Worm (Caenorhabditis elegans): ENCODE results near the gene R04B3.1.

ce11 chrX:2426932-2427331 is 44.3 kb downstream of the R04B3.1 start:
- no peak for TF ChIP-seq madf-2 (tag; optimal IDR thresholded peaks at IDR 0.05)
- no peak for TF ChIP-seq C38D4.7 (GFP tag; optimal IDR thresholded peaks at IDR 0.05)
- no peak for TF ChIP-seq zip-5 (tag; optimal IDR thresholded peaks at IDR 0.05)
- peak; percentile 68 for TF ChIP-seq unc-55 (GFP tag; optimal IDR thresholded peaks at IDR 0.05)
- TF ChIP-seq unc-42 (tag; optimal IDR thresholded peaks at IDR 0.05) = no peak
- no peak for TF ChIP-seq gmeb-2 (tag; optimal IDR thresholded peaks at IDR 0.05)
- TF ChIP-seq hlh-6 (tag; optimal IDR thresholded peaks at IDR 0.05) = no peak
- no peak for TF ChIP-seq ama-1 (optimal IDR thresholded peaks at IDR 0.05)
